Fruit fly (Drosophila melanogaster) whole organism, embryonic: Measurements from ENCODE around the gene Stat92E.

ENCODE experiments used
- C15 ChIP-seq: fragments of 200-800 bp; sonication (Bioruptor generic); IDR thresholded peaks from 3 replicates; pipeline ENCODE4 v1.3.6; 2022; ENCODE audit warnings: missing biosample characterization, missing genetic modification characterization
- CG10147 ChIP-seq: fragments of 200-800 bp; sonication (Bioruptor generic); optimal IDR thresholded peaks from 2 replicates; lab custom pipeline; 2019; ENCODE audit warnings: missing biosample characterization, mild to moderate bottlenecking, missing genetic modification characterization, moderate library complexity
- CG10321 ChIP-seq: fragments of 200-800 bp; sonication (Bioruptor generic); IDR thresholded peaks from 2 replicates; pipeline ENCODE4 v1.3.6; 2022; ENCODE audit warnings: missing biosample characterization, missing genetic modification characterization
- CG10366 ChIP-seq: fragments of 200-800 bp; sonication (Bioruptor generic); IDR thresholded peaks from 2 replicates; pipeline ENCODE4 v1.3.6; 2022; ENCODE audit warnings: missing biosample characterization, missing genetic modification characterization
- CG10462 ChIP-seq: fragments of 200-800 bp; sonication (Bioruptor generic); optimal IDR thresholded peaks from 2 replicates; lab custom pipeline; 2016; ENCODE audit warnings: missing biosample characterization, missing genetic modification characterization
- CG12104 ChIP-seq: fragments of 200-800 bp; sonication (Bioruptor generic); optimal IDR thresholded peaks from 3 replicates; lab custom pipeline; 2016; ENCODE audit warnings: missing biosample characterization, missing genetic modification characterization
- CG12219 ChIP-seq: fragments of 200-800 bp; sonication (Bioruptor generic); optimal IDR thresholded peaks from 3 replicates; lab custom pipeline; 2018; ENCODE audit warnings: missing biosample characterization, mild to moderate bottlenecking, missing genetic modification characterization
- CG12744 ChIP-seq: fragments of 200-800 bp; sonication (Bioruptor generic); optimal IDR thresholded peaks from 2 replicates; lab custom pipeline; 2016; ENCODE audit warnings: missing biosample characterization, missing genetic modification characterization
- CG1529 ChIP-seq: fragments of 200-800 bp; sonication (Bioruptor generic); optimal IDR thresholded peaks from 3 replicates; lab custom pipeline; 2018; ENCODE audit warnings: missing biosample characterization, missing genetic modification characterization
- CG18262 ChIP-seq: fragments of 200-800 bp; optimal IDR thresholded peaks from 3 replicates; lab custom pipeline; 2019; ENCODE audit warnings: missing biosample characterization, mild to moderate bottlenecking, missing genetic modification characterization, moderate library complexity
- CG32772 ChIP-seq: fragments of 200-800 bp; sonication (Bioruptor generic); IDR thresholded peaks from 2 replicates; pipeline ENCODE4 v1.3.6; 2022; ENCODE audit warnings: missing biosample characterization, missing genetic modification characterization
- CG34376 ChIP-seq: fragments of 200-800 bp; sonication (Bioruptor generic); optimal IDR thresholded peaks from 2 replicates; lab custom pipeline; 2018; ENCODE audit warnings: missing biosample characterization, mild to moderate bottlenecking, missing genetic modification characterization
- CG4282 ChIP-seq: fragments of 200-800 bp; sonication (Bioruptor generic); optimal IDR thresholded peaks from 2 replicates; lab custom pipeline; 2016; ENCODE audit warnings: missing biosample characterization, missing genetic modification characterization
- CG4328 ChIP-seq: fragments of 200-800 bp; sonication (Bioruptor generic); optimal IDR thresholded peaks from 3 replicates; lab custom pipeline; 2017; ENCODE audit warnings: missing biosample characterization, missing genetic modification reagents, missing genetic modification characterization
- CG4360 ChIP-seq: fragments of 200-800 bp; sonication (Bioruptor generic); IDR thresholded peaks from 2 replicates; pipeline ENCODE4 v1.3.6; 2022; ENCODE audit warnings: missing biosample characterization, missing genetic modification characterization
- CG4730 ChIP-seq: fragments of 200-800 bp; sonication (Bioruptor generic); IDR thresholded peaks from 2 replicates; pipeline ENCODE4 v1.3.6; 2022; ENCODE audit warnings: missing biosample characterization, missing genetic modification characterization
- CG6175 ChIP-seq: fragments of 200-800 bp; sonication (Bioruptor generic); IDR thresholded peaks from 3 replicates; pipeline ENCODE4 v1.3.6; 2022; ENCODE audit warnings: missing biosample characterization, missing genetic modification characterization
- CG9876 ChIP-seq: fragments of 200-800 bp; sonication (Bioruptor generic); optimal IDR thresholded peaks from 2 replicates; lab custom pipeline; 2016; ENCODE audit warnings: missing biosample characterization, missing genetic modification characterization
- CkIIα-i1 ChIP-seq: fragments of 200-800 bp; sonication (Bioruptor generic); IDR thresholded peaks from 2 replicates; pipeline ENCODE4 v1.3.6; 2022; ENCODE audit warnings: missing biosample characterization, missing genetic modification characterization
- Dfd ChIP-seq, 2 experiments: fragments of >200 bp; optimal IDR thresholded peaks; 2 replicates each; lab custom pipeline; 2017; ENCODE audit warnings: missing biosample characterization in 2 of 2, missing genetic modification characterization in 2 of 2
- Doc2 ChIP-seq: fragments of 200-800 bp; sonication (Bioruptor generic); IDR thresholded peaks from 2 replicates; pipeline ENCODE4 v1.3.6; 2022; ENCODE audit warnings: missing biosample characterization, missing genetic modification characterization
- H15 ChIP-seq: fragments of 200-800 bp; sonication (Bioruptor generic); IDR thresholded peaks from 3 replicates; pipeline ENCODE4 v1.3.6; 2022; ENCODE audit warnings: missing biosample characterization, missing genetic modification characterization
- HHEX ChIP-seq: fragments of 200-800 bp; sonication (Bioruptor generic); optimal IDR thresholded peaks from 3 replicates; lab custom pipeline; 2017; ENCODE audit warnings: missing biosample characterization, mild to moderate bottlenecking, missing genetic modification characterization, missing genetic modification reagents
- Hr51 ChIP-seq, 2 experiments: fragments of 200-800 bp; sonication (Bioruptor generic); optimal IDR thresholded peaks; 2 replicates in 1 of 2; 3 replicates in 1 of 2; lab custom pipeline; 2016 to 2018; ENCODE audit warnings: missing biosample characterization in 2 of 2, missing genetic modification characterization in 2 of 2, mild to moderate bottlenecking in 1 of 2, moderate library complexity in 1 of 2
- Lpt ChIP-seq: fragments of >200 bp; optimal IDR thresholded peaks from 2 replicates; lab custom pipeline; 2018; ENCODE audit warnings: missing biosample characterization, missing genetic modification characterization
- Med ChIP-seq: fragments of 200-800 bp; sonication (Bioruptor generic); peaks from one replicate; lab custom pipeline; 2016; ENCODE audit warnings: missing biosample characterization, missing genetic modification characterization, mild to moderate bottlenecking, inconsistent platforms, moderate library complexity
- Mes4 ChIP-seq: fragments of 200-800 bp; sonication (Bioruptor generic); optimal IDR thresholded peaks from 2 replicates; lab custom pipeline; 2016; ENCODE audit warnings: missing biosample characterization, missing genetic modification characterization
- Pdp1 ChIP-seq, 2 experiments: fragments of 200-800 bp; sonication (Bioruptor generic); optimal IDR thresholded peaks; 3 replicates each; lab custom pipeline; 2016; ENCODE audit warnings: missing biosample characterization in 2 of 2, missing genetic modification characterization in 2 of 2, mild to moderate bottlenecking in 1 of 2, moderate library complexity in 1 of 2
- Scr ChIP-seq: fragments of 200-800 bp; sonication (Bioruptor generic); IDR thresholded peaks from 2 replicates; pipeline ENCODE4 v1.3.6; 2022; ENCODE audit warnings: missing biosample characterization, missing genetic modification characterization; ENCODE audit not compliant: partially characterized antibody
- Sry-β ChIP-seq: fragments of 200-800 bp; sonication (Bioruptor generic); optimal IDR thresholded peaks from 2 replicates; lab custom pipeline; 2018; ENCODE audit warnings: missing biosample characterization, mild to moderate bottlenecking, missing genetic modification characterization, moderate library complexity
- br ChIP-seq: fragments of >200 bp; optimal IDR thresholded peaks from 2 replicates; lab custom pipeline; 2017
- btn ChIP-seq: fragments of 200-800 bp; sonication (Bioruptor generic); optimal IDR thresholded peaks from 2 replicates; lab custom pipeline; 2016; ENCODE audit warnings: missing biosample characterization, missing genetic modification characterization
- ewg ChIP-seq: fragments of 200-800 bp; sonication (Bioruptor generic); optimal IDR thresholded peaks from 3 replicates; lab custom pipeline; 2017; ENCODE audit warnings: mild to moderate bottlenecking, missing biosample characterization, missing genetic modification reagents, missing genetic modification characterization
- grn ChIP-seq: fragments of 200-800 bp; sonication (Bioruptor generic); optimal IDR thresholded peaks from 3 replicates; lab custom pipeline; 2017; ENCODE audit warnings: missing biosample characterization, missing genetic modification characterization
- gt ChIP-seq: fragments of 200-800 bp; sonication (Bioruptor generic); IDR thresholded peaks from 2 replicates; pipeline ENCODE4 v1.3.6; 2022; ENCODE audit warnings: missing biosample characterization, missing genetic modification characterization
- lab ChIP-seq: fragments of 200-800 bp; sonication (Bioruptor generic); optimal IDR thresholded peaks from 3 replicates; lab custom pipeline; 2017; ENCODE audit warnings: missing biosample characterization, missing genetic modification characterization, mild to moderate bottlenecking, moderate library complexity, missing genetic modification reagents
- lilli ChIP-seq: fragments of 200-800 bp; sonication (Bioruptor generic); optimal IDR thresholded peaks from 3 replicates; lab custom pipeline; 2016; ENCODE audit warnings: missing biosample characterization, missing genetic modification characterization
- nerfin-2 ChIP-seq: fragments of 200-800 bp; sonication (Bioruptor generic); IDR thresholded peaks from 2 replicates; pipeline ENCODE4 v1.3.6; 2022; ENCODE audit warnings: missing biosample characterization, missing genetic modification characterization; ENCODE audit not compliant: partially characterized antibody
- p53 ChIP-seq: fragments of 200-800 bp; sonication (Bioruptor generic); optimal IDR thresholded peaks from 2 replicates; lab custom pipeline; 2016; ENCODE audit warnings: missing biosample characterization, missing genetic modification characterization
- run ChIP-seq: fragments of 200-800 bp; sonication (Bioruptor generic); optimal IDR thresholded peaks from 3 replicates; lab custom pipeline; 2018; ENCODE audit warnings: missing biosample characterization, mild to moderate bottlenecking, missing genetic modification characterization
- sd ChIP-seq: fragments of 200-800 bp; sonication (Bioruptor generic); optimal IDR thresholded peaks from 3 replicates; lab custom pipeline; 2018; ENCODE audit warnings: missing biosample characterization, mild to moderate bottlenecking, missing genetic modification characterization, moderate library complexity
- shn ChIP-seq: fragments of 200-800 bp; sonication (Bioruptor generic); optimal IDR thresholded peaks from 3 replicates; lab custom pipeline; 2016; ENCODE audit warnings: missing biosample characterization, missing genetic modification characterization
- so ChIP-seq: fragments of 200-800 bp; sonication (Bioruptor generic); IDR thresholded peaks from 3 replicates; pipeline ENCODE4 v1.3.6; 2022; ENCODE audit warnings: missing biosample characterization, missing genetic modification characterization
- stc ChIP-seq: fragments of 200-800 bp; sonication (Bioruptor generic); IDR thresholded peaks from 2 replicates; pipeline ENCODE4 v1.3.6; 2022; ENCODE audit warnings: missing biosample characterization, missing genetic modification characterization
- tio ChIP-seq: fragments of 200-800 bp; sonication (Bioruptor generic); optimal IDR thresholded peaks from 2 replicates; lab custom pipeline; 2017; ENCODE audit warnings: missing biosample characterization, missing genetic modification characterization, inconsistent platforms
- tup ChIP-seq: fragments of 200-800 bp; sonication (Bioruptor generic); optimal IDR thresholded peaks from 2 replicates; lab custom pipeline; 2016; ENCODE audit warnings: missing biosample characterization, mild to moderate bottlenecking, missing genetic modification characterization, moderate library complexity
- twi ChIP-seq: fragments of 200-800 bp; optimal IDR thresholded peaks from 2 replicates; lab custom pipeline; 2019; ENCODE audit warnings: missing biosample characterization, mild to moderate bottlenecking, missing genetic modification characterization, moderate library complexity
- unpg ChIP-seq: fragments of 200-800 bp; sonication (Bioruptor generic); optimal IDR thresholded peaks from 3 replicates; lab custom pipeline; 2018; ENCODE audit warnings: missing biosample characterization, mild to moderate bottlenecking, missing genetic modification characterization, moderate library complexity
- wdn ChIP-seq: fragments of 200-800 bp; sonication (Bioruptor generic); IDR thresholded peaks from 2 replicates; pipeline ENCODE4 v1.3.6; 2022; ENCODE audit warnings: missing biosample characterization, missing genetic modification characterization
- yki ChIP-seq: fragments of >200 bp; optimal IDR thresholded peaks from 3 replicates; lab custom pipeline; 2018
- zen ChIP-seq: fragments of 200-800 bp; sonication (Bioruptor generic); optimal IDR thresholded peaks from 3 replicates; lab custom pipeline; 2018; ENCODE audit warnings: missing biosample characterization, mild to moderate bottlenecking, missing genetic modification characterization, moderate library complexity
- zen2 ChIP-seq: fragments of 200-800 bp; sonication (Bioruptor generic); IDR thresholded peaks from 3 replicates; pipeline ENCODE4 v1.3.6; 2022; ENCODE audit warnings: missing biosample characterization, missing genetic modification characterization; ENCODE audit not compliant: partially characterized antibody

Gene Stat92E

DNA sequence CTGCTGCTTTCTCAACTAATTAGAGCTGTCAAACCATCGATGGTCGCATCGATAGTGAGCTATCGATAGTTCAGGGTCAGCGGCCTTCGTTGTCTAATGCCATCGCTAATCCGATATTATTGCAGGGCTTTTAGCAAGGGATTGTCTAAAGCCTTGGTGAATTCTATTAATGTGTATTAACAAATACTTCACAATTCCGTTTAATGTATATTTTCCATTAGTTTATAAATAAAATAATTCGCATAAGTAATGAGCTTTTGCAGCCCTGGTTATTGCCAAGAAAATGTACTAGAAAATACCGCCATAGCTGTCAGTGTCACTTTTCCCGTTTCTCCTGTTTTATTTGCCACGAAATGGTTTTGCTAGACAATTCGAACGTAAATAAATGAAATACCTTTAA is 27.7 kb upstream of the Stat92E start, which contains the start of the genes EloB and Srp14 (continued):
- TF ChIP-seq CG10462 (GFP tag; lab: Kevin White, UChicago) (peak; percentile 61), run (tag; lab: Kevin White, UChicago) (peak; percentile 52), Sry-β (GFP tag; lab: Kevin White, UChicago) (no peak), CG4730 (GFP tag; lab: Robert Waterston, UW) (peak; percentile 48; the same call in 1 of the 2 replicates), Pdp1 (GFP tag; optimal IDR thresholded peaks at IDR 0.05; lab: Kevin White, UChicago) (peak; percentile 77 to 81), tio (GFP tag; lab: Kevin White, UChicago) (no peak), C15 (GFP tag; lab: Robert Waterston, UW) (peak; percentile 61; the same call in 1 of the 3 replicates), Med (GFP tag; lab: Kevin White, UChicago) (peak; percentile 98), sd (no peak), Scr (GFP tag; lab: Robert Waterston, UW) (peak; percentile 98), br (lab: Kevin White, UChicago) (no peak), CG12219 (GFP tag; lab: Kevin White, UChicago) (peak; percentile 61), CG1529 (GFP tag; lab: Kevin White, UChicago) (peak; percentile 53), nerfin-2 (GFP tag; lab: Robert Waterston, UW) (peak; percentile 88), CG12104 (GFP tag; lab: Kevin White, UChicago) (peak; percentile 56), grn (GFP tag; lab: Kevin White, UChicago) (no peak), CG4328 (GFP tag; lab: Kevin White, UChicago) (peak; percentile 65), CG10321 (GFP tag; lab: Robert Waterston, UW) (no peak), btn (GFP tag; lab: Kevin White, UChicago) (peak; percentile 13), CG4282 (GFP tag; lab: Kevin White, UChicago) (peak; percentile 39), CG12744 (GFP tag; lab: Kevin White, UChicago) (peak; percentile 67), CkIIα-i1 (GFP tag; lab: Robert Waterston, UW) (no peak), CG34376 (GFP tag; lab: Kevin White, UChicago) (peak; percentile 75), so (peak; percentile 49; the same call in 2 of the 3 replicates), lilli (GFP tag; lab: Kevin White, UChicago) (peak; percentile 94), CG32772 (GFP tag; lab: Robert Waterston, UW) (peak; percentile 53), Hr51 (GFP tag; optimal IDR thresholded peaks at IDR 0.05; lab: Kevin White, UChicago) (peak; percentile 75 to 79), H15 (GFP tag; lab: Robert Waterston, UW) (peak; percentile 72), shn (GFP tag; lab: Kevin White, UChicago) (peak; percentile 70), wdn (peak; percentile 59; the same call in 1 of the 2 replicates), p53 (GFP tag; lab: Kevin White, UChicago) (peak; percentile 56), Lpt (GFP tag; lab: Kevin White, UChicago) (no peak), CG10366 (peak; percentile 66), CG4360 (GFP tag; lab: Robert Waterston, UW) (no peak), twi (tag; lab: Kevin White, UChicago) (peak; percentile 63), Doc2 (GFP tag; lab: Robert Waterston, UW) (no peak), unpg (GFP tag; lab: Kevin White, UChicago) (peak; percentile 85), CG6175 (GFP tag; lab: Robert Waterston, UW) (0 out of 3 replicates have a peak, but pooled peaks have one; percentile 28), CG10147 (GFP tag; lab: Kevin White, UChicago) (peak; percentile 84), CG18262 (tag; lab: Kevin White, UChicago) (peak; percentile 77), CG9876 (GFP tag; lab: Kevin White, UChicago) (peak; percentile 49), ewg (no peak), HHEX (peak; percentile 42), Dfd (GFP tag; optimal IDR thresholded peaks at IDR 0.05; lab: Kevin White, UChicago) (no peak), stc (GFP tag; lab: Robert Waterston, UW) (peak; percentile 60), zen2 (peak; percentile 96), gt (GFP tag; lab: Robert Waterston, UW) (no peak; the same call in 1 of the 2 replicates), zen (peak; percentile 85), yki (lab: Kevin White, UChicago) (no peak), lab (no peak), Mes4 (GFP tag; lab: Kevin White, UChicago) (peak; percentile 68), tup (GFP tag; lab: Kevin White, UChicago) (peak; percentile 60)
